Worm (Caenorhabditis elegans) whole organism, L3 larva: ENCODE data around the gene mkk-4.
A peak's percentile ranks its signal among the peaks of the same experiment; 100 is the strongest.

ENCODE experiments used
- ZK546.5 ChIP-seq: sonication (generic microtip); optimal IDR thresholded peaks from 2 replicates; lab custom pipeline; 2017; ENCODE audit warnings: missing biosample characterization, missing genetic modification characterization
- ama-1 ChIP-seq: fragments of 150-350 bp; optimal IDR thresholded peaks from 2 replicates; lab custom pipeline; 2018
- ceh-28 ChIP-seq: fragments of 150-350 bp; optimal IDR thresholded peaks from 2 replicates; lab custom pipeline; 2014; ENCODE audit warnings: missing biosample characterization, missing genetic modification reagents, missing genetic modification characterization
- ceh-82 ChIP-seq: fragments of 150-350 bp; optimal IDR thresholded peaks from 2 replicates; lab custom pipeline; 2014; ENCODE audit warnings: missing biosample characterization, missing genetic modification characterization
- ceh-9 ChIP-seq: sonication (generic microtip); optimal IDR thresholded peaks from 2 replicates; lab custom pipeline; 2018; ENCODE audit warnings: missing biosample characterization, missing genetic modification characterization
- daf-12 ChIP-seq: fragments of 150-350 bp; optimal IDR thresholded peaks from 2 replicates; lab custom pipeline; 2014; ENCODE audit warnings: missing biosample characterization, missing genetic modification reagents, missing genetic modification characterization
- elt-1 ChIP-seq: fragments of 150-350 bp; optimal IDR thresholded peaks from 2 replicates; lab custom pipeline; 2014; ENCODE audit warnings: missing biosample characterization, missing genetic modification characterization
- elt-2 ChIP-seq: sonication (generic microtip); optimal IDR thresholded peaks from 2 replicates; lab custom pipeline; 2016; ENCODE audit warnings: missing genetic modification reagents, mild to moderate bottlenecking, missing genetic modification characterization, missing compliant biosample characterization
- elt-3 ChIP-seq, 3 experiments: fragments of 150-350 bp in 1 of 3; sonication (generic microtip) in 2 of 3; optimal IDR thresholded peaks; 2 replicates in 2 of 3; 4 replicates in 1 of 3; lab custom pipeline; 2014 to 2017; ENCODE audit warnings: missing biosample characterization in 3 of 3, missing genetic modification characterization in 3 of 3
- eor-1 ChIP-seq, 2 experiments: fragments of 150-350 bp; optimal IDR thresholded peaks; 2 replicates each; lab custom pipeline; 2014 to 2018; ENCODE audit warnings: missing biosample characterization in 2 of 2, missing genetic modification characterization in 2 of 2
- fkh-10 ChIP-seq: sonication (generic microtip); optimal IDR thresholded peaks from 2 replicates; lab custom pipeline; 2017; ENCODE audit warnings: missing biosample characterization, missing genetic modification reagents, missing genetic modification characterization
- hmg-11 ChIP-seq: sonication (generic microtip); optimal IDR thresholded peaks from 2 replicates; lab custom pipeline; 2016; ENCODE audit warnings: missing genetic modification characterization, missing compliant biosample characterization
- lin-39 ChIP-seq: fragments of 150-350 bp; optimal IDR thresholded peaks from 2 replicates; lab custom pipeline; 2018; ENCODE audit warnings: missing biosample characterization, missing genetic modification reagents, missing genetic modification characterization
- mml-1 ChIP-seq: fragments of 150-350 bp; sonication (generic microtip); optimal IDR thresholded peaks from 3 replicates; lab custom pipeline; 2014; ENCODE audit warnings: missing biosample characterization, missing genetic modification characterization
- nfya-1 ChIP-seq: sonication (generic microtip); optimal IDR thresholded peaks from 2 replicates; lab custom pipeline; 2017; ENCODE audit warnings: missing genetic modification characterization, mild to moderate bottlenecking, missing compliant biosample characterization, antibody characterized with exemption, moderate library complexity; ENCODE audit not compliant: insufficient read depth
- nhr-11 ChIP-seq: fragments of 150-350 bp; optimal IDR thresholded peaks from 2 replicates; lab custom pipeline; 2014; ENCODE audit warnings: missing biosample characterization, missing genetic modification characterization
- nhr-23 ChIP-seq: fragments of 150-350 bp; optimal IDR thresholded peaks from 2 replicates; lab custom pipeline; 2014; ENCODE audit warnings: missing biosample characterization, missing genetic modification reagents, missing genetic modification characterization
- nhr-237 ChIP-seq: fragments of 150-350 bp; optimal IDR thresholded peaks from 2 replicates; lab custom pipeline; 2014; ENCODE audit warnings: missing biosample characterization, missing genetic modification characterization
- nhr-28 ChIP-seq: fragments of 150-350 bp; optimal IDR thresholded peaks from 2 replicates; lab custom pipeline; 2014; ENCODE audit warnings: missing biosample characterization, missing genetic modification characterization
- nhr-43 ChIP-seq: sonication (generic microtip); optimal IDR thresholded peaks from 2 replicates; lab custom pipeline; 2016; ENCODE audit warnings: mild to moderate bottlenecking, missing genetic modification characterization, missing compliant biosample characterization; ENCODE audit not compliant: poor library complexity, severe bottlenecking
- nhr-76 ChIP-seq: fragments of 150-350 bp; sonication (generic microtip); optimal IDR thresholded peaks from 5 replicates; lab custom pipeline; 2014; ENCODE audit warnings: missing biosample characterization, missing genetic modification characterization
- nhr-77 ChIP-seq: fragments of 150-350 bp; optimal IDR thresholded peaks from 2 replicates; lab custom pipeline; 2014; ENCODE audit warnings: missing biosample characterization, missing genetic modification characterization
- pha-4 ChIP-seq: fragments of 150-350 bp; optimal IDR thresholded peaks from 2 replicates; lab custom pipeline; 2014; ENCODE audit warnings: missing biosample characterization, missing genetic modification reagents, missing genetic modification characterization
- pqm-1 ChIP-seq: fragments of 150-350 bp; optimal IDR thresholded peaks from 2 replicates; lab custom pipeline; 2017; ENCODE audit warnings: missing biosample characterization, missing genetic modification characterization, inconsistent platforms
- sea-2 ChIP-seq: fragments of 150-350 bp; sonication (generic microtip); optimal IDR thresholded peaks from 4 replicates; lab custom pipeline; 2014; ENCODE audit warnings: missing biosample characterization, missing genetic modification reagents, missing genetic modification characterization
- skn-1 ChIP-seq: fragments of 150-350 bp; optimal IDR thresholded peaks from 2 replicates; lab custom pipeline; 2014; ENCODE audit warnings: missing biosample characterization, missing genetic modification characterization
- snpc-4 ChIP-seq: fragments of 150-350 bp; optimal IDR thresholded peaks from 2 replicates; lab custom pipeline; 2014; ENCODE audit warnings: missing biosample characterization, missing genetic modification characterization
- tbx-2 ChIP-seq: sonication (generic microtip); optimal IDR thresholded peaks from 2 replicates; lab custom pipeline; 2016; ENCODE audit warnings: mild to moderate bottlenecking, missing genetic modification characterization, missing compliant biosample characterization
- unc-39 ChIP-seq: sonication (generic microtip); optimal IDR thresholded peaks from 4 replicates; lab custom pipeline; 2017; ENCODE audit warnings: missing biosample characterization, missing genetic modification characterization
- unc-62 ChIP-seq: fragments of 150-350 bp; sonication (generic microtip); optimal IDR thresholded peaks from 4 replicates; lab custom pipeline; 2014; ENCODE audit warnings: missing biosample characterization, missing genetic modification reagents, missing genetic modification characterization
- zag-1 ChIP-seq: fragments of 150-350 bp; optimal IDR thresholded peaks from 2 replicates; lab custom pipeline; 2014; ENCODE audit warnings: missing biosample characterization, missing genetic modification characterization
- ztf-11 ChIP-seq: fragments of 150-350 bp; optimal IDR thresholded peaks from 2 replicates; lab custom pipeline; 2014; ENCODE audit warnings: missing biosample characterization, missing genetic modification characterization
- ztf-4 ChIP-seq: fragments of 150-350 bp; optimal IDR thresholded peaks from 2 replicates; lab custom pipeline; 2014; ENCODE audit warnings: missing biosample characterization, missing genetic modification characterization

mkk-4 gene

DNA sequence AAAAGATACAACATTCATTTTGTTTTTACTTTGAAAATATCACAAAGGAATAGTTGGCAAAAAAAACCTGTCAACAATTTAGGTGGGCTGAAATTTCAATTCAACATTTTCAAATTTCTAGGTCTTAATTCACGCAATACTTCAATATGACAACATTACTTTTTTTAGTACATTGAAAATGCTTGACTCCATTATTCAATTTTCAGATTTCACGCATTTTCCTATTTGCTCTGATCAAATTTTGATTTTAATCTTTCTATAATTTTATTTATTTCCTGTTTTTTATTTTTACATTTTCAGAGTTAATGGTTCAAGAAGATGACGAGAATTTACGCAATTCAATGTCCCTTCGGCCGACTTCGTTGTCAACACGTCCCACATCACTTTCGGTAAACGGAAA lies at the start of gene mkk-4:
Gene mkk-4, plus strand, starts transcription at position 301 of the 400 bp plus-strand sequence.
- TF ChIP-seq nhr-28 (no peak), mml-1 (tag; lab: Kevin White, UChicago) (no peak), skn-1 (tag; lab: Kevin White, UChicago) (no peak), unc-62 (no peak), zag-1 (no peak), ZK546.5 (tag; lab: Kevin White, UChicago) (no peak), ceh-82 (no peak), nhr-11 (no peak), ceh-9 (tag; lab: Kevin White, UChicago) (no peak), nhr-23 (no peak), lin-39 (tag; lab: Kevin White, UChicago) (no peak), ztf-4 (tag; lab: Kevin White, UChicago) (no peak), daf-12 (tag; lab: Kevin White, UChicago) (no peak), eor-1 (tag; optimal IDR thresholded peaks at IDR 0.05; lab: Kevin White, UChicago) (no peak), pha-4 (tag; lab: Kevin White, UChicago) (no peak), pqm-1 (no peak)

DNA sequence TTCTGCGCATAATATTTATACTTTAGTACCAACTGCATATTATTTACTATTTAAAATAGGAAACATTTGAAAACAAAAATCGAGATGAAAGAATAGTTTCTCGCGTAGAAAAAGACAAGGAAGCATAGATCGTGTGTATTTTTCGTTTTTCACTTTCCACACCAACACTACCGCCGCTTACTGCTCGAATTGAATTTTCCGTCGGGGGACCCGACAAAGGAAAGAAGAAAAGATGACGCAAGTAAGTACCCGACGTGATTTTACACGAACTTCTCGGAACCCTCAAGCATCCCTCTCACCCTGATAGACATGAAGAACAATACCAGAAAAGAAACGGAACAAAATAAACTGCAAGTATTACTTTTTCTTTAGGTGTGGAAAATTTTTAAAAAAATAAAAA lies 46.4 kb upstream of the mkk-4 start:
- peak; percentile 73 for TF ChIP-seq fkh-10 (GFP tag; lab: Kevin White, UChicago)
- no peak for TF ChIP-seq daf-12 (tag; lab: Kevin White, UChicago)

DNA sequence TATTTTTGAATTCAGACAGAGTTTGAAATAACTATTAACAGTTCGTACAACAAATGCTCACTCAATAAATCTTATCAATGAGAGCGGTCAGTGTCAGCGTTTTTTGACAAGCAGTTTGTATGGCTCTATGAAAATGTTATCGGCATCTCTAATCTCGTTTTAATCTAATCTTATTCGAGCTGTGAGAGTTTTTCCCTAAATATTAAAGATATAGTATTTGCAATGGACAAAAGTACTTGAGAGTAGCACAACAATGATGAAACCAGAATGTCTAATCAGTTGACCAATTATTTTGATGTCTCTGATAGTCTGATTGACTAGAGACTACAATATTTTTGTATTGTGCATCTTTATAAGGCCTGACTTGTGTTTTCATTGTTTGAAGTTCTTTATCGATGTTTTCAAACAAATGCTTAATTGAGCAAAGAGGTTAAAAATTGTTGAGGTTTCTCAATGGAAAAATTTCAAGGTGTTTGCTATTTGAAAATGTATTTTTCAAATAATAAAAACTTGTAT lies 42.7 kb upstream of the mkk-4 start, which contains the start of gene F19C6.5:
Gene F19C6.5, minus strand, starts transcription at position 51 of the 516 bp plus-strand sequence.
- TF ChIP-seq elt-2 (tag; lab: Kevin White, UChicago) (peak; percentile 68), nhr-43 (tag; lab: Kevin White, UChicago) (no peak), unc-39 (no peak), nhr-76 (tag; lab: Kevin White, UChicago) (no peak), pqm-1 (peak; percentile 70), ama-1 (lab: Kevin White, UChicago) (no peak), hmg-11 (tag; lab: Kevin White, UChicago) (no peak), snpc-4 (tag; lab: Kevin White, UChicago) (no peak), tbx-2 (tag; lab: Kevin White, UChicago) (no peak)

DNA sequence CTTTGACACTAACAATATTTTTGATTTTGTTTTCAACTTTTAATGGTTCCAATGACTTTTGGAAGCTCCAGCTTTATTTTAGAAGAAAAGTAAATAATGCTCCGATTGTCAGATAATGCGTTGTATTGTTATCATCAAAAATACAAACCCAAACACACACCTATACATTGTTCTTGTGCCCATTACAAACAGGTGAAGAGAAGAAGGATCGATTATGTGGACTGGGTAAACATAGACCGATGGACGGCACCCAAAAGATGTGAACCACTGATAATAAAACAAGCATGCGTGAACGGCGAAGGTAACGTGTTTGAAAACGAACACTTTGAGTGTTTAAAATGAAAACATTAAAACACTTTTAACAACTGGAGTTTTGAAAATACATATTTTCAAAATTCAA lies 40.5 kb upstream of the mkk-4 start:
- peak; percentile 53 for TF ChIP-seq elt-1 (tag; lab: Kevin White, UChicago)
- TF ChIP-seq pqm-1 = peak; percentile 6
- no peak for TF ChIP-seq eor-1 (tag; optimal IDR thresholded peaks at IDR 0.05; lab: Kevin White, UChicago)
- no peak for TF ChIP-seq unc-62
- no peak for TF ChIP-seq zag-1
- no peak for TF ChIP-seq lin-39 (tag; lab: Kevin White, UChicago)
- no peak for TF ChIP-seq elt-3 (tag; optimal IDR thresholded peaks at IDR 0.05; lab: Kevin White, UChicago)
- TF ChIP-seq ceh-28 (tag; lab: Kevin White, UChicago) = no peak
- no peak for TF ChIP-seq ztf-11 (tag; lab: Kevin White, UChicago)
- no peak for TF ChIP-seq elt-2 (tag; lab: Kevin White, UChicago)
- TF ChIP-seq nfya-1 (tag; lab: Kevin White, UChicago) = no peak
- no peak for TF ChIP-seq nhr-237 (tag; lab: Kevin White, UChicago)
- TF ChIP-seq sea-2 (GFP tag; lab: Kevin White, UChicago) = no peak
- peak; percentile 47 for TF ChIP-seq pha-4 (tag; lab: Kevin White, UChicago)

DNA sequence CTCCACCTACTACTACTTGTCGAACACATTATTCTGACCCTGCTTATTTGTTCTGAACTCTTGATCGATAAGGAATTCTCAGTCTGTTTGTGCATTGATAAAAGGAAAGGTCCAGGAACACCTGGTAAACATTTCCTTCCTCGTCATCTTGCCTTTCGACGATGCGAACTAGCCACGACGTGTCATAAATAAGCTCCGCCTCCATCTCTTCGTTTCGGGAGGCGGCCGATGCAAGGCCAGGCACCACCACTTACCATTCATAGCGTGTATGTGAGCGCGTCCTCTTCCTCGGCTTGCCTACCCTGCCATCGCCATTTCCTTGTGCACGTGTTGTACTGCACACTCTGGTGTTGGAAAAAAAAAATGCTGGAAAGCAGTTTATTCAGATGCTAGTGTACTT lies 38.8 kb upstream of the mkk-4 start:
- TF ChIP-seq elt-2 (tag; lab: Kevin White, UChicago) (peak; percentile 2), nhr-77 (tag; lab: Kevin White, UChicago) (no peak), snpc-4 (tag; lab: Kevin White, UChicago) (peak; percentile 4)

DNA sequence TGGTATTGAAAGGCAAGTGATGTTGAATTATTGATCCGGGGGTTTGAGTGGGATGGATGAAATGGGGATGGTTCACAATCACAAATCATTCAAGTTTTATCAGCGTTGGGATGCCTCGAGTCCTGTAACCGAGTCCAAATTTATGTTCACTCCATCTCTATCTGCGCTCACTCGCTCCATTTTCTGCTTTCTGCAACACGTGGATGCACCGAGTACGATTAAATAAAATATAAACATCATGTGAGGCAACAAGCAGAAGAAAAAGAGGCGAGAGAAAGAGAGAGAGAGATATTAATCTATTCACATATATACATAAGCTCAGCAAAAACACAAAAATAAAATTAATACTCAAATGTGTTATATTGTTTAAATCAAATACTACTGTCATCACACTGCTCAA lies 34.6 kb upstream of the mkk-4 start:
- TF ChIP-seq ama-1 (lab: Kevin White, UChicago) (no peak), pha-4 (tag; lab: Kevin White, UChicago) (peak; percentile 10)
